Worm (Caenorhabditis elegans): Measurements from ENCODE around the gene C54E10.11.
"Not testable (repeated sequence)": the region's sequence is repeated elsewhere in the genome, so short reads cannot be mapped to it uniquely, and the experiment has no call there.

C54E10.11 gene

DNA sequence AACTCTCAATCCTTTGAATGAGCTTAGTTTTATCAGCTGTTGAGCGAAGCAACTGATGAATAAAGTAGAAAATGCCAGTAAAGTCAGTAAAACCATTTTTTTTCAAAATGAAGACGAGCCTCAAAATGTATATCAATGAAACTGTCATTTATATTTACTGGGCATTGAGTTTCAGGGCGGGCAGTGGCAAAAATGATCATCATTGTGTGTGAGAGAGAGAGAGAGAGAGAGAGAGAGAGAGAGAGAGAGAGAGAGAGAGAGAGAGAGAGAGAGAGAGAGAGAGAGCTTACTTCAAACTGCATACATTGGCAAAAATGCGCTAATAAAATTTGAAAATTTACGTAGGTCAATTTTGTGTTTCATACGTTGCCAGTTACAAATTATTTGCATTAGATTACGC lies 41.8 kb downstream of the C54E10.11 start, which contains the start of gene F11D11.3 (continued):
- TF ChIP-seq ahr-1 (tag; optimal IDR thresholded peaks at IDR 0.05) (no peak), Y22D7AL.16 (tag; optimal IDR thresholded peaks at IDR 0.05) (no peak), dve-1 (tag; optimal IDR thresholded peaks at IDR 0.05) (no peak)

DNA sequence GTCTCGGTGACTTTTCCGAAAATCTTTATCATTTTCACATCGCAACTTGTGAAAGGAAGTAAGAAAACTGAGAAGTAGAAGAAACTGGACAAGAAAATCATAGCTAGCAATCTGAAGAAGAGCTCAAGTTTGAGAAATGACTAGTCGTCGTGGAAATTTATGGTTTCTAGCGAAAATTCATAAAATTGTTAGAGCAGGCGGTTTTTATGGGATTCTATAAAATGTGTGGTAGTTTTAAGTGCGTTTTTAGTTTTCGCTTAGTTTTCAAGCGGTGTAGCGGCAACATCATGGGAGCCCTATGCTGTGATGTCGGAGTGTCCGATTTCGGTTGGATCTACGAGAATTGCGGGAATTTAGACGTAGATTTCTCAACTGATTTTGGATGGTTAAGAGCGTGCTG lies 47.6 kb downstream of the C54E10.11 start, which contains the start of gene clec-254:
Gene clec-254, minus strand, starts transcription at position 101 of the 400 bp plus-strand sequence.
- TF ChIP-seq unc-86, zip-5, ttx-3 (tag; optimal IDR thresholded peaks at IDR 0.05): not testable (repeated sequence)

DNA sequence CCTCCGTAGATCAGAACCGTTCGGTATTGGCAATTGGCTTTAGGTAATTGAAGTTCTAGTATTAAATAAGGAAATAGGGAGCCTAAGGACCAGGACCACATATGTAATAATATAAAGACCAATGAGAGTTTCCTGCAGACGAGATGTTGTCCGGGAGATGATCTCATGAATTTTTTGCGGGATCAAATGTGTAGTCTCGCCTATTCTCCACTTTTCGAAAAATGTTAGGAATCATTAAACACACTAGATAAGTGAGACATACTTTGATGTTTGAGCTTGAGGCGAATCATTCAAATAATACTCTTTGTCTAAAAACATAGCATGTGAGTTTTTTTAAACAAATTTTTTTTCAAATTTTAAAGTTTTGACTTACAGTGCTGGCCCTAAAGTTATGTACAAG lies 48.9 kb downstream of the C54E10.11 start, which contains the start of gene F11D11.6:
Gene F11D11.6, minus strand, starts transcription at position 101 of the 400 bp plus-strand sequence.
- TF ChIP-seq ceh-14 (tag; optimal IDR thresholded peaks at IDR 0.05): no peak
